Worm (Caenorhabditis elegans) whole organism, L1 larva: ENCODE data around the gene K07F5.8.
"Not testable (repeated sequence)": the region's sequence is repeated elsewhere in the genome, so short reads cannot be mapped to it uniquely, and the experiment has no call there.

ENCODE experiments used
- C04F5.9 ChIP-seq: sonication (generic microtip); optimal IDR thresholded peaks from 2 replicates; lab custom pipeline; 2016; ENCODE audit warnings: missing genetic modification characterization, missing compliant biosample characterization
- ces-1 ChIP-seq: fragments of 150-350 bp; optimal IDR thresholded peaks from 2 replicates; lab custom pipeline; 2014; ENCODE audit warnings: missing biosample characterization, missing genetic modification reagents, missing genetic modification characterization
- jun-1 ChIP-seq: fragments of 150-350 bp; optimal IDR thresholded peaks from 2 replicates; lab custom pipeline; 2014; ENCODE audit warnings: missing biosample characterization, missing genetic modification reagents, missing genetic modification characterization
- lsy-2 ChIP-seq, 2 experiments: fragments of 150-350 bp; optimal IDR thresholded peaks; 2 replicates each; lab custom pipeline; 2014; ENCODE audit warnings: missing biosample characterization in 2 of 2, missing genetic modification characterization in 2 of 2
- mef-2 ChIP-seq: fragments of 150-350 bp; optimal IDR thresholded peaks from 2 replicates; lab custom pipeline; 2014; ENCODE audit warnings: missing biosample characterization, missing genetic modification characterization
- nhr-237 ChIP-seq: fragments of 150-350 bp; optimal IDR thresholded peaks from 2 replicates; lab custom pipeline; 2014; ENCODE audit warnings: missing biosample characterization, missing genetic modification characterization

ce11 chrIV:9893649-9894048 is 44.1 kb upstream of the K07F5.8 start, which contains the start of gene sss-1:
- not testable (repeated sequence) for TF ChIP-seq jun-1 (tag; lab: Kevin White, UChicago); ces-1 (GFP tag; lab: Kevin White, UChicago); nhr-237; mef-2 (tag; lab: Kevin White, UChicago); C04F5.9 (tag; lab: Kevin White, UChicago); lsy-2 (tag; optimal IDR thresholded peaks at IDR 0.05; lab: Kevin White, UChicago)
